Worm (Caenorhabditis elegans): ENCODE results near the gene ZK757.1.

DNA sequence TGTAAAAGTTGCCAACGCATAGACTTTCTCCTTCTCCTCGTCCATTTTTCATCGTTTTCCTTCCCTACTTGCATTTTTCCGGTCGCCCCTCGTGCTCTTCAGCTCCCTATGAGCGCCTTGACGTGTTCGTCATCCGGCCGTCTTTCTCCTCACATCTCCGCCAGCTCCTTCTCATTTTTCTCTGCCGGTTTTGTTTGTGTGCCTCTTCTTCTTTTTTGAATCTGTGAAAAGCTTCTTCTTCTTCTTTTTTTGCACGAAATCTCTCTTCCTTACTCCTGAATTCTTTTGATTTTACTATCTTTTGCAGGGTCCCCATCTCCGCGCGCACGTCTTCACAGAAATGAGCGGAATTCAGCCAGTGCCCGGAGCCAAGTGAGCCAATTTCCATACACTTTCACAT is 19.4 kb downstream of the ZK757.1 start, which contains the start of gene K11H3.3:
- TF ChIP-seq unc-62 (GFP tag; optimal IDR thresholded peaks at IDR 0.05) = no peak
- TF ChIP-seq lin-13 (GFP tag; optimal IDR thresholded peaks at IDR 0.05) = no peak
- no peak for TF ChIP-seq egl-27 (tag; optimal IDR thresholded peaks at IDR 0.05)
- peak; percentile 5 for TF ChIP-seq C34F6.9 (tag; optimal IDR thresholded peaks at IDR 0.05)
- TF ChIP-seq ama-1 (optimal IDR thresholded peaks at IDR 0.05) = no peak
- no peak for TF ChIP-seq ZK546.5 (tag; optimal IDR thresholded peaks at IDR 0.05)
- TF ChIP-seq aly-2 (tag; optimal IDR thresholded peaks at IDR 0.05) = no peak
- peak; percentile 10 for TF ChIP-seq nhr-129 (tag; optimal IDR thresholded peaks at IDR 0.05)
- TF ChIP-seq ztf-1 (GFP tag; conservative IDR thresholded peaks at IDR 0.05) = no peak
- no peak for TF ChIP-seq nhr-10 (tag; optimal IDR thresholded peaks at IDR 0.05)
- no peak for TF ChIP-seq crh-2 (tag; optimal IDR thresholded peaks at IDR 0.05)

All from whole organism, L2 larva.